Worm (Caenorhabditis elegans): ENCODE measurements around the gene C56E10.3.

The C56E10.3 gene

ce11 chrX:6692896-6693295 is 47.4 kb downstream of the C56E10.3 start:
- no peak for TF ChIP-seq unc-42 (tag; optimal IDR thresholded peaks at IDR 0.05)
- no peak for TF ChIP-seq nfya-1 (tag; optimal IDR thresholded peaks at IDR 0.05)
- TF ChIP-seq gmeb-2 (tag; optimal IDR thresholded peaks at IDR 0.05) = no peak
- TF ChIP-seq ceh-45 (GFP tag; IDR thresholded peaks at IDR 0.05) = no peak
- no peak for TF ChIP-seq pax-1 (tag; optimal IDR thresholded peaks at IDR 0.05)
- TF ChIP-seq K02D7.2 (tag; optimal IDR thresholded peaks at IDR 0.05) = no peak
- TF ChIP-seq pha-2 (tag; optimal IDR thresholded peaks at IDR 0.05) = no peak
- no peak for TF ChIP-seq fkh-10 (GFP tag; optimal IDR thresholded peaks at IDR 0.05)
- no peak for TF ChIP-seq eyg-1 (tag; optimal IDR thresholded peaks at IDR 0.05)
- TF ChIP-seq ceh-24 (tag; optimal IDR thresholded peaks at IDR 0.05) = no peak
- TF ChIP-seq unc-55 (GFP tag; optimal IDR thresholded peaks at IDR 0.05) = no peak

ce11 chrX:6693331-6693730 is 47.9 kb downstream of the C56E10.3 start, which contains the start of gene F38B6.3:
F38B6.3 (plus strand) TSS chrX:6693631.
- no peak for TF ChIP-seq lin-11 (tag; optimal IDR thresholded peaks at IDR 0.05)
- TF ChIP-seq nhr-11 (tag; optimal IDR thresholded peaks at IDR 0.05) = no peak
- no peak for TF ChIP-seq ceh-45 (GFP tag; IDR thresholded peaks at IDR 0.05)
- no peak for TF ChIP-seq tbx-7 (tag; optimal IDR thresholded peaks at IDR 0.05)
- TF ChIP-seq odd-2 (tag; optimal IDR thresholded peaks at IDR 0.05) = no peak
- no peak for TF ChIP-seq ceh-19 (GFP tag; optimal IDR thresholded peaks at IDR 0.05)
- TF ChIP-seq lim-6 (tag; optimal IDR thresholded peaks at IDR 0.05) = no peak
- TF ChIP-seq nfya-1 (tag; optimal IDR thresholded peaks at IDR 0.05) = no peak
- TF ChIP-seq pat-9 (tag; optimal IDR thresholded peaks at IDR 0.05) = no peak
- TF ChIP-seq syd-9 (tag; optimal IDR thresholded peaks at IDR 0.05) = no peak
- no peak for TF ChIP-seq fkh-10 (GFP tag; optimal IDR thresholded peaks at IDR 0.05)
- no peak for TF ChIP-seq pha-4 (tag; optimal IDR thresholded peaks at IDR 0.05)
- no peak for TF ChIP-seq hlh-6 (tag; optimal IDR thresholded peaks at IDR 0.05)
- no peak for TF ChIP-seq unc-3 (GFP tag; conservative IDR thresholded peaks at IDR 0.05)
- TF ChIP-seq unc-3 (tag; optimal IDR thresholded peaks at IDR 0.05) = no peak
- no peak for TF ChIP-seq hlh-8 (tag; optimal IDR thresholded peaks at IDR 0.05)
- TF ChIP-seq hlh-13 (GFP tag; optimal IDR thresholded peaks at IDR 0.05) = no peak

ce11 chrX:6698267-6698666 is 52.8 kb downstream of the C56E10.3 start, which contains the start of the genes F38B6.7 and F38B6.2:
F38B6.7 (minus strand) TSS chrX:6698367.
F38B6.2 (plus strand) TSS chrX:6698533.
- TF ChIP-seq ceh-19 (GFP tag; optimal IDR thresholded peaks at IDR 0.05) = no peak
- TF ChIP-seq Y22D7AL.16 (tag; optimal IDR thresholded peaks at IDR 0.05) = no peak
- no peak for TF ChIP-seq T23F11.4 (GFP tag; optimal IDR thresholded peaks at IDR 0.05)
- no peak for TF ChIP-seq ets-4 (tag; optimal IDR thresholded peaks at IDR 0.05)
- no peak for TF ChIP-seq nhr-11 (tag; optimal IDR thresholded peaks at IDR 0.05)
- no peak for TF ChIP-seq hlh-8 (tag; optimal IDR thresholded peaks at IDR 0.05)

Measured in whole organism, late embryonic.